Fruit fly (Drosophila melanogaster) whole organism, embryonic: ENCODE measurements around the gene THADA.

ENCODE experiments used
- CG8765 ChIP-seq: fragments of 200-800 bp; sonication (Bioruptor generic); IDR thresholded peaks from 2 replicates; pipeline ENCODE4 v1.3.6; 2022; ENCODE audit warnings: missing biosample characterization, missing genetic modification characterization
- Gsc ChIP-seq: fragments of 200-800 bp; sonication (Bioruptor generic); IDR thresholded peaks from 2 replicates; pipeline ENCODE4 v1.3.6; 2022; ENCODE audit warnings: missing biosample characterization, missing genetic modification characterization
- Mad ChIP-seq: fragments of 200-800 bp; sonication (Bioruptor generic); optimal IDR thresholded peaks from 2 replicates; lab custom pipeline; 2016; ENCODE audit warnings: missing biosample characterization, missing genetic modification characterization
- abd-A ChIP-seq: fragments of 200-800 bp; sonication (Bioruptor generic); optimal IDR thresholded peaks from 3 replicates; lab custom pipeline; 2019; ENCODE audit warnings: missing biosample characterization, mild to moderate bottlenecking, missing genetic modification characterization, moderate library complexity
- fd96Cb ChIP-seq: fragments of 200-800 bp; sonication (Bioruptor generic); optimal IDR thresholded peaks from 2 replicates; lab custom pipeline; 2018; ENCODE audit warnings: missing biosample characterization, mild to moderate bottlenecking, missing genetic modification characterization, moderate library complexity
- fru ChIP-seq: fragments of >200 bp; optimal IDR thresholded peaks from 2 replicates; lab custom pipeline; 2017
- gem ChIP-seq: fragments of 200-800 bp; sonication (Bioruptor generic); optimal IDR thresholded peaks from 2 replicates; lab custom pipeline; 2019; ENCODE audit warnings: missing biosample characterization, mild to moderate bottlenecking, missing genetic modification characterization, moderate library complexity
- maf-S ChIP-seq: fragments of 200-800 bp; sonication (Bioruptor generic); optimal IDR thresholded peaks from 2 replicates; lab custom pipeline; 2016; ENCODE audit warnings: missing biosample characterization, missing genetic modification characterization

DNA sequence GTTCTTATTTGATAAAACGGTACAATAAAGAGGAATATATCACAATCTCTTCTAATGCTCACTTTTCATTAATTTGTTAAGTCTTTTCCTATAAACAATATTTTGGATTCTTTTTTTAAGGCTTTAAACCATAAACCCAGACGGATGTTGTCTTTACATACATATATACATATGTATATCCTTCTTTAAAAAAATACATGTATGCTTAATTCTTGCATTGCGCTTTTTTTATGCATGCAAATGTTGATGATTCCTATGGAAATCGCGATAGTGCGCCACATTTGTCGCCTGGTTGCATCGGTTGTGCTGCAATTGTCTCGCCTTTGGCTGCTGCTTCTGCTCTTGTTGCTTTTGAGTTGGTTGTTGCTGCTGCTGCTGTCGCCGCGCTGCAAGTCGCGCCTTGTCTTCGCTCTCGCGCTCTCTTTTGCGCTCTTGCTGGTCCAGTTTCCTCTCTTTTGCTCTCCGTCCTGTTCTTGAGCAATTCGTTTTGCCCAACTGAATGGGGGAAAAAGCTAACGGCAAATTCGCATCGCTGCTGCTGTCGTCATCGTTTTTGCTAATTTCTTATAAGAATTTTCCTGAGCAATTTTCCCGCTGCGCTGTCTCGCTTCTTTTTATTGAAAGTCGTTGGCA lies 11.6 kb upstream of the THADA start:
- TF ChIP-seq fd96Cb = peak; percentile 45
- no peak for TF ChIP-seq fru
- peak; percentile 63 for TF ChIP-seq gem
- TF ChIP-seq Gsc (GFP tag; lab: Robert Waterston, UW) = no peak
- no peak for TF ChIP-seq Mad (GFP tag; lab: Kevin White, UChicago)
- TF ChIP-seq maf-S = no peak
- no peak for TF ChIP-seq abd-A (tag; lab: Kevin White, UChicago)
- TF ChIP-seq CG8765 (GFP tag; lab: Robert Waterston, UW) = no peak
